Worm (Caenorhabditis elegans): ENCODE measurements around the gene larp-1.

The larp-1 gene

DNA sequence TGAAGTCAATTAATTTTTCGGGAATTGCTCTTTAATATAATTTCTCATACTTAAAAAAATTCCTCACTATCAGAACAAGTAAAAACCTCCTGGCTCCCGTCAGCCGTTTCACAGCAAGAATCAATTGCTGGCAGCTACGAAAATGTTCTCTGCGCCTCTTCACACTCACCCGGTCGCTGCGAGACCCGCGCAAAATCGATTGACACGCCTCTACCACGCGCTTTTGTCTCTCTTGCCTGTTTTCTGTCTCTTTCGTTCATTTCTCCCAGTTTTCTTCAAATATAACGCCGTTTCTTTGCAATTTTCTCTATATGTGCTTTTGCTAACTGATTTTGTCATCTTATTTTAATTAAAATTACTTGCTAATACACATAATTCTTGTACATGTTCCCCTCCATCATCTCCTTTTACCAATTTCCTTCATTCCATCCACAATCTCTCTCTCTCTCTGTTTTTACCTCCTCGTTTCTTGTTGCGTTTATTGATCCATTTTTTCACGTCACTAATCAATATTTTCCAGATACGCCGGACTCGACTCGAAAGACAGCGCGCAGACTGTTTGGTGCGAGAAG, 7.0 kb upstream of the larp-1 start, which contains the start of gene pcf-11 (continued):
- TF ChIP-seq tlp-1 (tag; optimal IDR thresholded peaks at IDR 0.05) (no peak), snu-23 (GFP tag; optimal IDR thresholded peaks at IDR 0.05) (peak; percentile 78), zag-1 (tag; optimal IDR thresholded peaks at IDR 0.05) (no peak), Y116A8C.19 (tag; optimal IDR thresholded peaks at IDR 0.05; ENCODE audit: borderline replicate concordance) (no peak), unc-130 (tag; optimal IDR thresholded peaks at IDR 0.05) (no peak), dsc-1 (tag; optimal IDR thresholded peaks at IDR 0.05) (peak; percentile 25), skn-1 (tag; optimal IDR thresholded peaks at IDR 0.05) (peak; percentile 58), pax-3 (tag; optimal IDR thresholded peaks at IDR 0.05) (no peak), snpc-4 (tag; optimal IDR thresholded peaks at IDR 0.05) (no peak), pqm-1 (tag; optimal IDR thresholded peaks at IDR 0.05) (no peak), nhr-71 (tag; optimal IDR thresholded peaks at IDR 0.05) (peak; percentile 69)

DNA sequence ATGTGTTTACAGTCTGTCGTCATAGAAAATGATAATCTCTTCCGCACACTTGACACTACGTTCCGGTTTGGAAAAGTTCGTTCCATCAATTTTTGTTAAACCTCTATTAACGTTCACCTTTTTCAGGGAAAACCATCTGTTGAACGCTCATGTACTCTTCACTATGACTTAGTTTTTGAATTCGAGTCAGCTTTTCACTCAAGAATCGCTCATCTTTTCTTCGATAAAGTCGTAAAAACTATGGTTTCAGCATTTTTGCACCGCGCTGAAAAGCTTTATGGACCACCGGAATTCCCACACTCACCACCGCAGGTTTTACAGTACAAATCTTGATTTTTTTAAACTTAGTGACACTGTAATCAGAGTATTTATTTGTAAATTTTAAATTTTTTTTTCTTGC, 6.2 kb upstream of the larp-1 start:
- peak; percentile 32 for TF ChIP-seq ztf-4 (tag; optimal IDR thresholded peaks at IDR 0.05)
- no peak for TF ChIP-seq fkh-8 (tag; optimal IDR thresholded peaks at IDR 0.05)
- TF ChIP-seq nhr-85 (tag), result peak; percentile 26
- no peak for TF ChIP-seq alr-1 (tag; optimal IDR thresholded peaks at IDR 0.05; ENCODE audit: borderline replicate concordance)
- no peak for TF ChIP-seq ceh-88 (GFP tag; IDR thresholded peaks at IDR 0.05)

DNA sequence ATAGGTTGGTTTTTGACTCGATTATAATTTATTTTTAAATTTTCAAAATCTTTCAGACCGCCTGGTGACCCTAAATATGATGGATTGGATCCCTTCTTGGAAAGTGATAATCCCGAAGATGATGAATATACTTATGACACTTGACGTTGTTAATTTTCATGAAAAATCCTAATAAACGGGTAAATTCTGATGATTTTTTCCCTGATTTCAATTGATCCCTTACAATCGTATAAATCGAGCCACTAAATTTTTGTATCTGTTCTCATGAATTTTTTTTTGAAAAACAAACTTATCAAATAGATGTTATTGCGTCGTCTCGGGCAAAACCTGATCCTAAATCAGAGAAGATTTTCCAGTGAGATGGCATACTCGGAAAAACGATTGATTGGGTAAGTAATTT, 5.5 kb upstream of the larp-1 start, which contains the start of gene R144.13:
Gene R144.13 (plus strand): TSS at position 301 of the 400 bp plus-strand sequence.
- TF ChIP-seq efl-1 (optimal IDR thresholded peaks at IDR 0.05) (no peak), efl-1 (GFP tag; optimal IDR thresholded peaks at IDR 0.05 in 1 of 2) (peak in 1 of 2 experiments; percentile 68), nhr-11 (tag; optimal IDR thresholded peaks at IDR 0.05) (no peak)

DNA sequence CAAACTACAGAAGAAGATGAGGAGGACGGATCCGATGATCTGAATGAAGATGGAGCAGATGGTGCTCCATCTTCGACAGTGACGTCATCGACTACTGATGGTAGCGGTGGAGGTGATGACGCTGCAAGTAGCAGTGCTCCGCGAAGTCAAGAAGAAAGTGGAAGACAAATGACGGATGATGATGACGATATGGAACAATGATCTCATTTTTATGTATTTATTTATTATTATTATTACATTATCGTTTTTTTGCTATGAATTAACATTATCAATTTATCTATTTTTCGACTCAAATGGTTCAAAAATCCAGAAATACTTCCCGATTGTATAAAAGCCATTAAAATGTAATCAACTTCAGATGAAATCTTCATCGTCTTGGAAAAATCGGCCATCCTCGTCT, 4.2 kb upstream of the larp-1 start, which contains the start of gene R144.3:
Gene R144.3 (plus strand): TSS at position 301 of the 400 bp plus-strand sequence.
- TF ChIP-seq C34B4.2 (tag; optimal IDR thresholded peaks at IDR 0.05) (no peak), mab-9 (GFP tag; IDR thresholded peaks at IDR 0.05) (no peak), fkh-4 (tag; optimal IDR thresholded peaks at IDR 0.05; ENCODE audit: borderline replicate concordance) (no peak), dsc-1 (tag; optimal IDR thresholded peaks at IDR 0.05) (no peak), ztf-4 (tag; optimal IDR thresholded peaks at IDR 0.05) (no peak), tbx-2 (tag; optimal IDR thresholded peaks at IDR 0.05) (no peak), egl-13 (tag; optimal IDR thresholded peaks at IDR 0.05) (no peak), lin-39 (tag; optimal IDR thresholded peaks at IDR 0.05) (no peak)

DNA sequence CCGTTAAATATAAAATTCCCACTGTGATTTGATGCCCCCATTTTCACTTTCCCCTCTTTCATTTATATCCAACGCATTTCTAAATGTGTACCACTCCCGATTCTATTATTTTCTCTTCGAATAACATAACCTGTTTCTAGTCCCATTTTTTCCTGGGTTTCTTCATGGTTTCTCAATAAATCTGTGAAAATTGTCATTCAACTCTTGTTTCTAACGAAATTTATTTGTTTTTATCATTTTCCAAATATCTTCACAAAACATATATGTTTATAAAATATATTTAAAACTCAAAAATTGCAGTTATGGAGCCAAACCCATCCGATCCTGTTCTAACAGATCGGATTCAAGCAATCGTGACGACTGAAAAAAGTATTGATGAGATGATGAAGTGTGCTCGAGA, 3.5 kb upstream of the larp-1 start, which contains the start of gene mdt-11:
Gene mdt-11 (plus strand): TSS at position 301 of the 400 bp plus-strand sequence.
- TF ChIP-seq nhr-12 (tag; optimal IDR thresholded peaks at IDR 0.05) (no peak), sup-37 (GFP tag; optimal IDR thresholded peaks at IDR 0.05) (no peak), efl-3 (GFP tag; optimal IDR thresholded peaks at IDR 0.05) (no peak), nhr-28 (tag; optimal IDR thresholded peaks at IDR 0.05) (no peak), blmp-1 (tag; optimal IDR thresholded peaks at IDR 0.05) (no peak), pqm-1 (tag; optimal IDR thresholded peaks at IDR 0.05) (no peak), swsn-7 (tag; optimal IDR thresholded peaks at IDR 0.05) (no peak), grh-1 (GFP tag; IDR thresholded peaks at IDR 0.05) (no peak), nhr-76 (tag; optimal IDR thresholded peaks at IDR 0.05) (no peak)

DNA sequence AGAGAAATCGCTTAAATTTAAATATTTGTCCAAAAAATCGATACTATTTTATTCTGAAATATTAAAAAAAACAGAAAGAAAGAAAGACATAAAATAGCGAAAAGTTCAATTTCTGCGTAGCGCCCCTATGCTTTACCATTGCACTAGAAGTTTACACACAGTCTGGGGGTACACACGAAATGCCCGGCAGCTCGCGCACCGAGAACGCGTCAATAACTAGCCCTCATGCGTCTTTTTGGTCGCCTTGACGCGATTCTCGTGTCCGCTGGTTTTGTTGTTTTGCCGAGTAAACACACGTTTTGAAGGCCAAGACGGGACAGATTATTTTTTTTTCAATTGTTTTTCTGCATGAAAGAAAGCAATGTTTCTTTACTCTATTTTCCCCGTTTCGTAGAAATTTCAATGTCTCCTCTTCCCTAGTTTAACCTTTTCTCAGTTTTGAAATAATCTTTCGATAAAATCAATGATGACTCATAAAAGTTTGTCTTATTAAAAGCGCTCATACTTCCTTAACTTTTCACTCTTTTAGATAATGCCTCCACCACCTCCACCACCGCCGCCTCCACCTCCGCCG, 753 bp upstream of the larp-1 start, which contains the start of gene wip-1:
Gene wip-1 (plus strand): TSS at position 524 of the 574 bp plus-strand sequence.
- peak; percentile 56 for TF ChIP-seq ceh-90 (tag; optimal IDR thresholded peaks at IDR 0.05)
- TF ChIP-seq fos-1 (tag; optimal IDR thresholded peaks at IDR 0.05), result peak; percentile 94
- peak; percentile 76 for TF ChIP-seq vab-15 (tag; optimal IDR thresholded peaks at IDR 0.05)
- TF ChIP-seq isw-1 (GFP tag; IDR thresholded peaks at IDR 0.05), result peak; percentile 97
- TF ChIP-seq ces-1 (GFP tag; optimal IDR thresholded peaks at IDR 0.05), result no peak
- TF ChIP-seq lin-35 (GFP tag; optimal IDR thresholded peaks at IDR 0.05), result peak; percentile 95 to 96
- peak in 1 of 2 experiments; percentile 98 for TF ChIP-seq mdl-1 (tag; optimal IDR thresholded peaks at IDR 0.05)
- TF ChIP-seq tlp-1 (tag; optimal IDR thresholded peaks at IDR 0.05), result no peak
- peak; percentile 99 for TF ChIP-seq mep-1 (tag; optimal IDR thresholded peaks at IDR 0.05)
- peak; percentile 98 for TF ChIP-seq lin-13 (GFP tag; optimal IDR thresholded peaks at IDR 0.05)
- TF ChIP-seq unc-62 (GFP tag; optimal IDR thresholded peaks at IDR 0.05), result peak; percentile 23
- peak; percentile 95 for TF ChIP-seq egl-13 (tag; optimal IDR thresholded peaks at IDR 0.05)
- TF ChIP-seq unc-130 (tag; optimal IDR thresholded peaks at IDR 0.05), result peak; percentile 100
- TF ChIP-seq Y116A8C.19 (tag; optimal IDR thresholded peaks at IDR 0.05; ENCODE audit: borderline replicate concordance), result no peak
- peak; percentile 96 for TF ChIP-seq irx-1 (tag; optimal IDR thresholded peaks at IDR 0.05)

Measured in whole organism, L1 larva.